Fruit fly (Drosophila melanogaster) whole organism, embryonic: Measurements from ENCODE around the gene EMC6.

ENCODE experiments used
- BEAF-32 ChIP-seq: fragments of 200-800 bp; sonication (Bioruptor generic); optimal IDR thresholded peaks from 3 replicates; lab custom pipeline; 2017; ENCODE audit warnings: missing biosample characterization, missing genetic modification characterization, mild to moderate bottlenecking, moderate library complexity, missing genetic modification reagents
- CG10979 ChIP-seq: fragments of 200-800 bp; sonication (Bioruptor generic); optimal IDR thresholded peaks from 2 replicates; lab custom pipeline; 2018; ENCODE audit warnings: missing biosample characterization, mild to moderate bottlenecking, missing genetic modification characterization, moderate library complexity
- CG12659 ChIP-seq: fragments of 200-800 bp; sonication (Bioruptor generic); optimal IDR thresholded peaks from 3 replicates; lab custom pipeline; 2017; ENCODE audit warnings: mild to moderate bottlenecking, missing biosample characterization, missing genetic modification reagents, missing genetic modification characterization
- CG13287 ChIP-seq: fragments of 200-800 bp; sonication (Bioruptor generic); IDR thresholded peaks from 2 replicates; pipeline ENCODE4 v1.3.6; 2022; ENCODE audit warnings: missing biosample characterization, missing genetic modification characterization; ENCODE audit not compliant: partially characterized antibody
- CG15479 ChIP-seq: fragments of 200-800 bp; sonication (Bioruptor generic); optimal IDR thresholded peaks from 3 replicates; lab custom pipeline; 2019; ENCODE audit warnings: missing biosample characterization, mild to moderate bottlenecking, missing genetic modification characterization, moderate library complexity
- CG15601 ChIP-seq: fragments of 200-800 bp; sonication (Bioruptor generic); optimal IDR thresholded peaks from 3 replicates; lab custom pipeline; 2019; ENCODE audit warnings: missing biosample characterization, mild to moderate bottlenecking, missing genetic modification characterization, moderate library complexity
- CG1603 ChIP-seq: fragments of 200-800 bp; sonication (Bioruptor generic); optimal IDR thresholded peaks from 2 replicates; lab custom pipeline; 2019; ENCODE audit warnings: missing biosample characterization, mild to moderate bottlenecking, missing genetic modification characterization, moderate library complexity
- CG2116 ChIP-seq: fragments of 200-800 bp; sonication (Bioruptor generic); optimal IDR thresholded peaks from 3 replicates; lab custom pipeline; 2018; ENCODE audit warnings: missing biosample characterization, mild to moderate bottlenecking, missing genetic modification characterization
- CG2712 ChIP-seq: fragments of 200-800 bp; optimal IDR thresholded peaks from 3 replicates; lab custom pipeline; 2019; ENCODE audit warnings: missing biosample characterization, mild to moderate bottlenecking, missing genetic modification characterization, moderate library complexity
- CG31224 ChIP-seq: fragments of 200-800 bp; sonication (Bioruptor generic); IDR thresholded peaks from 2 replicates; pipeline ENCODE4 v1.3.6; 2022; ENCODE audit warnings: missing biosample characterization, missing genetic modification characterization
- CG34376 ChIP-seq: fragments of 200-800 bp; sonication (Bioruptor generic); optimal IDR thresholded peaks from 2 replicates; lab custom pipeline; 2018; ENCODE audit warnings: missing biosample characterization, mild to moderate bottlenecking, missing genetic modification characterization
- CG6791 ChIP-seq: fragments of 200-800 bp; sonication (Bioruptor generic); IDR thresholded peaks from 3 replicates; pipeline ENCODE4 v1.3.6; 2022; ENCODE audit warnings: missing biosample characterization, missing genetic modification characterization; ENCODE audit not compliant: partially characterized antibody
- CG8281 ChIP-seq: fragments of 200-800 bp; sonication (Bioruptor generic); optimal IDR thresholded peaks from 2 replicates; lab custom pipeline; 2018; ENCODE audit warnings: missing biosample characterization, mild to moderate bottlenecking, missing genetic modification characterization, moderate library complexity
- CG8388 ChIP-seq: fragments of 200-800 bp; sonication (Bioruptor generic); optimal IDR thresholded peaks from 2 replicates; lab custom pipeline; 2019; ENCODE audit warnings: missing biosample characterization, mild to moderate bottlenecking, missing genetic modification characterization, moderate library complexity
- CG9437 ChIP-seq: fragments of 200-800 bp; sonication (Bioruptor generic); optimal IDR thresholded peaks from 2 replicates; lab custom pipeline; 2018; ENCODE audit warnings: missing biosample characterization, mild to moderate bottlenecking, missing genetic modification characterization
- CG9797 ChIP-seq: fragments of 200-800 bp; sonication (Bioruptor generic); optimal IDR thresholded peaks from 3 replicates; lab custom pipeline; 2018; ENCODE audit warnings: missing biosample characterization, mild to moderate bottlenecking, missing genetic modification characterization
- CG9817 ChIP-seq: fragments of 200-800 bp; sonication (Bioruptor generic); optimal IDR thresholded peaks from 2 replicates; lab custom pipeline; 2018; ENCODE audit warnings: missing biosample characterization, mild to moderate bottlenecking, missing genetic modification characterization, moderate library complexity
- CoRest ChIP-seq: fragments of 200-800 bp; sonication (Bioruptor generic); optimal IDR thresholded peaks from 3 replicates; lab custom pipeline; 2018; ENCODE audit warnings: missing biosample characterization, mild to moderate bottlenecking, missing genetic modification characterization, moderate library complexity
- CrebB ChIP-seq: fragments of 200-800 bp; sonication (Bioruptor generic); optimal IDR thresholded peaks from 3 replicates; lab custom pipeline; 2018; ENCODE audit warnings: missing biosample characterization, mild to moderate bottlenecking, missing genetic modification characterization
- Dad ChIP-seq: fragments of 200-800 bp; sonication (Bioruptor generic); optimal IDR thresholded peaks from 3 replicates; lab custom pipeline; 2016; ENCODE audit warnings: missing biosample characterization, missing genetic modification characterization
- Dref ChIP-seq: fragments of 200-800 bp; sonication (Bioruptor generic); IDR thresholded peaks from 2 replicates; pipeline ENCODE4 v1.3.6; 2022; ENCODE audit warnings: missing biosample characterization, missing genetic modification characterization
- Eip74EF ChIP-seq, 2 experiments: fragments of 200-800 bp in 1 of 2; fragments of >200 bp in 1 of 2; sonication (Bioruptor generic) in 1 of 2; optimal IDR thresholded peaks; 2 replicates each; lab custom pipeline; 2017 to 2019; ENCODE audit warnings: missing biosample characterization in 2 of 2, missing genetic modification characterization in 2 of 2, mild to moderate bottlenecking in 1 of 2, moderate library complexity in 1 of 2
- Elba2 ChIP-seq: fragments of 200-800 bp; sonication (Bioruptor generic); optimal IDR thresholded peaks from 3 replicates; lab custom pipeline; 2016; ENCODE audit warnings: missing biosample characterization, missing genetic modification characterization
- Ets65A ChIP-seq: fragments of 200-800 bp; sonication (Bioruptor generic); peaks from one replicate; lab custom pipeline; 2016; ENCODE audit warnings: missing biosample characterization, missing genetic modification characterization
- Fer1 ChIP-seq: fragments of 200-800 bp; sonication (Bioruptor generic); optimal IDR thresholded peaks from 2 replicates; lab custom pipeline; 2017; ENCODE audit warnings: missing biosample characterization, mild to moderate bottlenecking, missing genetic modification characterization
- Fer2 ChIP-seq: fragments of 200-800 bp; sonication (Bioruptor generic); optimal IDR thresholded peaks from 2 replicates; lab custom pipeline; 2018; ENCODE audit warnings: missing biosample characterization, mild to moderate bottlenecking, missing genetic modification characterization, moderate library complexity
- HmgD ChIP-seq: fragments of 200-800 bp; sonication (Bioruptor generic); optimal IDR thresholded peaks from 3 replicates; lab custom pipeline; 2016; ENCODE audit warnings: missing biosample characterization, missing genetic modification characterization
- Hr3 ChIP-seq: fragments of 200-800 bp; sonication (Bioruptor generic); optimal IDR thresholded peaks from 3 replicates; lab custom pipeline; 2016; ENCODE audit warnings: missing biosample characterization, missing genetic modification characterization
- Hr51 ChIP-seq, 2 experiments: fragments of 200-800 bp; sonication (Bioruptor generic); optimal IDR thresholded peaks; 2 replicates in 1 of 2; 3 replicates in 1 of 2; lab custom pipeline; 2016 to 2018; ENCODE audit warnings: missing biosample characterization in 2 of 2, missing genetic modification characterization in 2 of 2, mild to moderate bottlenecking in 1 of 2, moderate library complexity in 1 of 2
- Poxn ChIP-seq: fragments of 200-800 bp; sonication (Bioruptor generic); IDR thresholded peaks from 2 replicates; pipeline ENCODE4 v1.3.6; 2022; ENCODE audit warnings: missing biosample characterization, missing genetic modification characterization
- Vsx1 ChIP-seq: fragments of 200-800 bp; sonication (Bioruptor generic); optimal IDR thresholded peaks from 2 replicates; lab custom pipeline; 2017; ENCODE audit warnings: missing biosample characterization, mild to moderate bottlenecking, missing genetic modification characterization, missing genetic modification reagents
- YL-1 ChIP-seq: fragments of 200-800 bp; sonication (Bioruptor generic); optimal IDR thresholded peaks from 3 replicates; lab custom pipeline; 2017; ENCODE audit warnings: missing biosample characterization, mild to moderate bottlenecking, missing genetic modification characterization
- bbx ChIP-seq: fragments of 200-800 bp; sonication (Bioruptor generic); IDR thresholded peaks from 2 replicates; pipeline ENCODE4 v1.3.6; 2022; ENCODE audit warnings: missing biosample characterization, missing genetic modification characterization; ENCODE audit not compliant: partially characterized antibody
- cg ChIP-seq: fragments of 200-800 bp; sonication (Bioruptor generic); optimal IDR thresholded peaks from 3 replicates; lab custom pipeline; 2019; ENCODE audit warnings: missing biosample characterization, mild to moderate bottlenecking, missing genetic modification characterization, moderate library complexity
- ci ChIP-seq: fragments of 200-800 bp; sonication (Bioruptor generic); IDR thresholded peaks from 3 replicates; pipeline ENCODE4 v1.3.6; 2022; ENCODE audit warnings: missing biosample characterization, missing genetic modification characterization
- corto ChIP-seq: fragments of 200-800 bp; sonication (Bioruptor generic); optimal IDR thresholded peaks from 2 replicates; lab custom pipeline; 2016; ENCODE audit warnings: missing biosample characterization, mild to moderate bottlenecking, missing genetic modification characterization, moderate library complexity
- esg ChIP-seq: fragments of 200-800 bp; sonication (Bioruptor generic); conservative IDR thresholded peaks from 2 replicates; pipeline ENCODE4 v1.3.6; 2022; ENCODE audit warnings: missing biosample characterization, missing genetic modification characterization
- exex ChIP-seq: fragments of 200-800 bp; sonication (Bioruptor generic); optimal IDR thresholded peaks from 4 replicates; lab custom pipeline; 2018; ENCODE audit warnings: missing biosample characterization, mild to moderate bottlenecking, missing genetic modification characterization, moderate library complexity
- fd64A ChIP-seq: fragments of 200-800 bp; sonication (Bioruptor generic); optimal IDR thresholded peaks from 3 replicates; lab custom pipeline; 2018; ENCODE audit warnings: missing biosample characterization, mild to moderate bottlenecking, missing genetic modification characterization
- kni ChIP-seq: fragments of 200-800 bp; sonication (Bioruptor generic); optimal IDR thresholded peaks from 3 replicates; lab custom pipeline; 2017; ENCODE audit warnings: mild to moderate bottlenecking, missing biosample characterization, missing genetic modification reagents, missing genetic modification characterization
- knrl ChIP-seq: fragments of 200-800 bp; sonication (Bioruptor generic); IDR thresholded peaks from 3 replicates; pipeline ENCODE4 v1.3.6; 2022; ENCODE audit warnings: missing biosample characterization, missing genetic modification characterization; ENCODE audit not compliant: partially characterized antibody
- lilli ChIP-seq: fragments of 200-800 bp; sonication (Bioruptor generic); optimal IDR thresholded peaks from 3 replicates; lab custom pipeline; 2016; ENCODE audit warnings: missing biosample characterization, missing genetic modification characterization
- mam ChIP-seq: fragments of 200-800 bp; sonication (Bioruptor generic); optimal IDR thresholded peaks from 3 replicates; lab custom pipeline; 2016; ENCODE audit warnings: missing biosample characterization, missing genetic modification characterization
- nmo ChIP-seq: fragments of 200-800 bp; sonication (Bioruptor generic); optimal IDR thresholded peaks from 2 replicates; lab custom pipeline; 2018; ENCODE audit warnings: missing biosample characterization, mild to moderate bottlenecking, missing genetic modification characterization, moderate library complexity
- sens ChIP-seq: fragments of 200-800 bp; sonication (Bioruptor generic); peaks from one replicate; lab custom pipeline; 2016; ENCODE audit warnings: missing biosample characterization, missing genetic modification characterization
- stwl ChIP-seq: fragments of 200-800 bp; sonication (Bioruptor generic); optimal IDR thresholded peaks from 3 replicates; lab custom pipeline; 2018; ENCODE audit warnings: missing biosample characterization, mild to moderate bottlenecking, missing genetic modification characterization, moderate library complexity
- sug ChIP-seq: fragments of 200-800 bp; optimal IDR thresholded peaks from 2 replicates; lab custom pipeline; 2019; ENCODE audit warnings: missing biosample characterization, mild to moderate bottlenecking, missing genetic modification characterization, moderate library complexity

Gene EMC6

DNA sequence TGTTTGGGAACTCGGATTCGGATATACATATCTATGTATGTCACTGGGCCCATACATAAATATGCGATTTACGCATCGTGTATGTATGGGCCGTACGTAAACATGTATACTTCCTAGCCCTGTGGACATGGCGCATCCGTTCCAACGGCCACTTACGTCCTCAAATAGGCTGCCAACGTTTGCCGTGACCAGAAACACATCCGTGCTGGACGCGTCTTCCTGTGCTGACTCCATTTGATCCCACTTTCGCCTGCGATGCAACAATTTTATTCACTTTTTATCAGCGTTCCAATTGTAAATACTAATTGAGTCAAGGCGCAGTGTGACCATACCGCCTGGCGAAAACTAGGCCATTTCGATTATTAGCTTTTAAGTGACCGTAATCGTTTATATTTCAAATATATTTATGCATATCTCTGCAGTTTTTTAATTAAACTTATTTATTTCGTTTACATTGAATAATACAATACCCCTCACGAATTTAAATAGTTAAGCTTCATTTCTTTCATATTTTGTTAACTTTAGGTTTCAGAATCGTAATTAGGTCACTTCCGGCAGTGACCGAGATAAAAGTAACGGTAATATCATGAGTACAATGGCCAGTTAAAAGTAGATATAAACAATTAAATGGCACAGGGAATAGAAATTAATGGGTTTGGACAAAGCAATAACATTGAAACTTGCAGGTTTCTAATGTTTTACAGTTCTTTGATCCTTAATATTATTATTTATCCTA is 20.2 kb upstream of the EMC6 start, which contains the start of gene 5PtaseI (continued):
- TF ChIP-seq CG2712 (tag; lab: Kevin White, UChicago) (no peak), CG34376 (GFP tag; lab: Kevin White, UChicago) (peak; percentile 36), Poxn (GFP tag; lab: Robert Waterston, UW) (no peak), stwl (tag; lab: Kevin White, UChicago) (peak; percentile 51), ci (GFP tag; lab: Robert Waterston, UW) (0 out of 3 replicates have a peak, but pooled peaks have one; percentile 26), kni (GFP tag; lab: Kevin White, UChicago) (peak; percentile 48), CoRest (tag; lab: Kevin White, UChicago) (peak; percentile 40), sug (tag; lab: Kevin White, UChicago) (peak; percentile 50), CG9817 (tag; lab: Kevin White, UChicago) (no peak), Eip74EF (GFP tag; optimal IDR thresholded peaks at IDR 0.05; lab: Kevin White, UChicago) (peak in 1 of 2 experiments; percentile 52), YL-1 (peak; percentile 51), CG8281 (tag; lab: Kevin White, UChicago) (no peak), Elba2 (peak; percentile 4), CG9437 (GFP tag; lab: Kevin White, UChicago) (peak; percentile 37), sens (GFP tag; lab: Kevin White, UChicago) (peak; percentile 73), esg (GFP tag; lab: Robert Waterston, UW) (no peak), CG12659 (GFP tag; lab: Kevin White, UChicago) (peak; percentile 29), Fer1 (GFP tag; lab: Kevin White, UChicago) (peak; percentile 1), CG1603 (peak; percentile 33), CG2116 (GFP tag; lab: Kevin White, UChicago) (peak; percentile 48), BEAF-32 (GFP tag; lab: Kevin White, UChicago) (peak; percentile 34), Hr51 (GFP tag; optimal IDR thresholded peaks at IDR 0.05; lab: Kevin White, UChicago) (no peak), CG13287 (GFP tag; lab: Robert Waterston, UW) (peak; percentile 50; the same call in 1 of the 2 replicates), cg (GFP tag; lab: Kevin White, UChicago) (peak; percentile 57), nmo (GFP tag; lab: Kevin White, UChicago) (peak; percentile 7), Dref (GFP tag; lab: Robert Waterston, UW) (peak; percentile 32; the same call in 1 of the 2 replicates), bbx (GFP tag; lab: Robert Waterston, UW) (0 out of 2 replicates have a peak, but pooled peaks have one; percentile 8), fd64A (no peak), Vsx1 (GFP tag; lab: Kevin White, UChicago) (peak; percentile 70), Hr3 (GFP tag; lab: Kevin White, UChicago) (peak; percentile 86), Ets65A (peak; percentile 58), CG10979 (tag; lab: Kevin White, UChicago) (no peak), exex (peak; percentile 50)
- TF ChIP-seq, all 482 proteins: peak for 54

DNA sequence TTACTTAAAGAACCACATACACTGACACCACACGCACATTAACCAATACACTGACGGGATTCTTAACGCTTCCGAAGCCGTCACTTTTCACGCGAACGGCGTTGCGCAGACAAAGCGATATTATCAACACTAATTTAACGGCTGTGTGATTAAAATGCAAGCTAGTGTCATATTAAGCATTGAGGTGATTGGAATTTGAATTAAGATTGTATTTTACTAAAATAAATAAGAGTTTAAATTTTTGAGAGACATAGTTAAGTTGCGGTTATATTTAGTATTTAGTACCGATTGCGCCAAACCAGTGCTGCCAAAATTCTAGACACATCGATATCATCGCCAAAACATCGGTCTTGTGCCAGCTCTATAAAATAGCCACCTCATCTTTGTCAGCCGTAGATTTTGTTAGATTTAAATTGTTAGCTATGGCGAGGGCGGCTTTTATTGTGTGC is 14.2 kb upstream of the EMC6 start, which contains the start of the genes Ythdf and bai:
TSS of gene Ythdf (minus strand) at position 222 of the 449 bp plus-strand sequence.
TSS of gene bai (plus strand) at position 347 of the 449 bp plus-strand sequence.
- TF ChIP-seq CG9797 (GFP tag; lab: Kevin White, UChicago) (peak; percentile 75), Dad (GFP tag; lab: Kevin White, UChicago) (peak; percentile 27), CG8388 (GFP tag; lab: Kevin White, UChicago) (no peak), mam (GFP tag; lab: Kevin White, UChicago) (peak; percentile 63), CG15601 (tag; lab: Kevin White, UChicago) (no peak), CG31224 (no peak), CG1603 (no peak), CrebB (tag; lab: Kevin White, UChicago) (peak; percentile 46), HmgD (GFP tag; lab: Kevin White, UChicago) (peak; percentile 17), lilli (GFP tag; lab: Kevin White, UChicago) (peak; percentile 67), CG15479 (GFP tag; lab: Kevin White, UChicago) (peak; percentile 27), Fer2 (tag; lab: Kevin White, UChicago) (no peak), CG6791 (GFP tag; lab: Robert Waterston, UW) (peak; percentile 82), corto (GFP tag; lab: Kevin White, UChicago) (no peak), CG34376 (GFP tag; lab: Kevin White, UChicago) (peak; percentile 13), Hr51 (GFP tag; optimal IDR thresholded peaks at IDR 0.05; lab: Kevin White, UChicago) (peak in 1 of 2 experiments; percentile 52), knrl (GFP tag; lab: Robert Waterston, UW) (peak; percentile 91)
